Worm (Caenorhabditis elegans): ENCODE data around the gene F44E7.3.
A peak's percentile ranks its signal among the peaks of the same experiment; 100 is the strongest.

DNA sequence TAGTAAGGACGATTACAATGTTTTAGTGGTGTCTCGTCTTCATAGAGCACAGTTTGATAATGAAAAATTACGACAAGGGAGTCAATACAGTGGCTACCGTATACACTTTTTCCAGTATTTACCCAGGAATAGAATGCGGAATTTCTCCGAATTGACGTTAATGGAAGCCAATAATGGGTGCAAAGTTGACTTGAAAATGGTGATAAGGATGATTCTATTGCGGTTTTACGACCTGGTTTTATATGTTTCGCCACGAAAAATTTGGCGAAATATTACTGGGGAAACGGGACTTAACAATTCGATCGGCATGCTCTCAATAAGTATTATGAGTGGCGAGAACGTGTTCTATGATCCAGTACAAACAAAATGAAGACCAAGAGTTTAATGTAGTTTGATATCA, 48.2 kb downstream of the F44E7.3 start:
- TF ChIP-seq F10B5.3 (tag; optimal IDR thresholded peaks at IDR 0.05) (no peak), lir-3 (tag; optimal IDR thresholded peaks at IDR 0.05) (no peak), nhr-28 (tag; optimal IDR thresholded peaks at IDR 0.05) (peak; percentile 40), lin-39 (tag; optimal IDR thresholded peaks at IDR 0.05) (no peak), ama-1 (optimal IDR thresholded peaks at IDR 0.05) (no peak), mep-1 (tag; optimal IDR thresholded peaks at IDR 0.05) (no peak), daf-8 (GFP tag; IDR thresholded peaks at IDR 0.05) (no peak), nhr-11 (tag; optimal IDR thresholded peaks at IDR 0.05) (no peak), php-3 (GFP tag; IDR thresholded peaks at IDR 0.05) (peak; percentile 94), hif-1 (tag; optimal IDR thresholded peaks at IDR 0.05) (no peak), pqm-1 (tag; optimal IDR thresholded peaks at IDR 0.05) (peak; percentile 2)

All from whole organism, L4 larva.